Fruit fly (Drosophila melanogaster) whole organism, embryonic: ENCODE measurements around the gene Zip89B.

ENCODE experiments used
- CG11560 ChIP-seq: fragments of 200-800 bp; sonication (Bioruptor generic); IDR thresholded peaks from 3 replicates; pipeline ENCODE4 v1.3.6; 2022; ENCODE audit warnings: missing biosample characterization, missing genetic modification characterization
- CG13424 ChIP-seq: fragments of 200-800 bp; sonication (Bioruptor generic); optimal IDR thresholded peaks from 2 replicates; lab custom pipeline; 2019; ENCODE audit warnings: missing biosample characterization, mild to moderate bottlenecking, missing genetic modification characterization, moderate library complexity
- CG13894 ChIP-seq: fragments of 200-800 bp; sonication (Bioruptor generic); optimal IDR thresholded peaks from 3 replicates; lab custom pipeline; 2018; ENCODE audit warnings: missing biosample characterization, mild to moderate bottlenecking, missing genetic modification characterization, moderate library complexity
- CG1529 ChIP-seq: fragments of 200-800 bp; sonication (Bioruptor generic); optimal IDR thresholded peaks from 3 replicates; lab custom pipeline; 2018; ENCODE audit warnings: missing biosample characterization, missing genetic modification characterization
- CG15514 ChIP-seq: fragments of 200-800 bp; sonication (Bioruptor generic); optimal IDR thresholded peaks from 3 replicates; lab custom pipeline; 2017; ENCODE audit warnings: missing biosample characterization, missing genetic modification characterization, mild to moderate bottlenecking, moderate library complexity, missing genetic modification reagents
- CG15601 ChIP-seq: fragments of 200-800 bp; sonication (Bioruptor generic); optimal IDR thresholded peaks from 3 replicates; lab custom pipeline; 2019; ENCODE audit warnings: missing biosample characterization, mild to moderate bottlenecking, missing genetic modification characterization, moderate library complexity
- CG2129 ChIP-seq: fragments of 200-800 bp; sonication (Bioruptor generic); IDR thresholded peaks from 2 replicates; pipeline ENCODE4 v1.3.6; 2022; ENCODE audit warnings: missing biosample characterization, missing genetic modification characterization; ENCODE audit not compliant: partially characterized antibody
- CG31441 ChIP-seq: fragments of 200-800 bp; sonication (Bioruptor generic); IDR thresholded peaks from 2 replicates; pipeline ENCODE4 v1.3.6; 2022; ENCODE audit warnings: missing biosample characterization, missing genetic modification characterization
- CG32532 ChIP-seq: fragments of 200-800 bp; sonication (Bioruptor generic); IDR thresholded peaks from 2 replicates; pipeline ENCODE4 v1.3.6; 2022; ENCODE audit warnings: missing biosample characterization, missing genetic modification characterization
- CG32767 ChIP-seq: fragments of 200-800 bp; sonication (Bioruptor generic); IDR thresholded peaks from 2 replicates; pipeline ENCODE4 v1.3.6; 2022; ENCODE audit warnings: missing biosample characterization, missing genetic modification characterization
- CG4707 ChIP-seq: fragments of 200-800 bp; sonication (Bioruptor generic); optimal IDR thresholded peaks from 2 replicates; lab custom pipeline; 2018; ENCODE audit warnings: missing biosample characterization, mild to moderate bottlenecking, missing genetic modification characterization, moderate library complexity
- CG4730 ChIP-seq: fragments of 200-800 bp; sonication (Bioruptor generic); IDR thresholded peaks from 2 replicates; pipeline ENCODE4 v1.3.6; 2022; ENCODE audit warnings: missing biosample characterization, missing genetic modification characterization
- CG6654 ChIP-seq: fragments of 200-800 bp; sonication (Bioruptor generic); optimal IDR thresholded peaks from 2 replicates; lab custom pipeline; 2017; ENCODE audit warnings: missing biosample characterization, mild to moderate bottlenecking, missing genetic modification characterization
- CG8089 ChIP-seq: fragments of 200-800 bp; sonication (Bioruptor generic); optimal IDR thresholded peaks from 3 replicates; lab custom pipeline; 2016; ENCODE audit warnings: missing biosample characterization, missing genetic modification characterization
- CG8281 ChIP-seq: fragments of 200-800 bp; sonication (Bioruptor generic); optimal IDR thresholded peaks from 2 replicates; lab custom pipeline; 2018; ENCODE audit warnings: missing biosample characterization, mild to moderate bottlenecking, missing genetic modification characterization, moderate library complexity
- CG8388 ChIP-seq: fragments of 200-800 bp; sonication (Bioruptor generic); optimal IDR thresholded peaks from 2 replicates; lab custom pipeline; 2019; ENCODE audit warnings: missing biosample characterization, mild to moderate bottlenecking, missing genetic modification characterization, moderate library complexity
- CG9215 ChIP-seq: fragments of 200-800 bp; sonication (Bioruptor generic); IDR thresholded peaks from 2 replicates; pipeline ENCODE4 v1.3.6; 2022; ENCODE audit warnings: missing biosample characterization, missing genetic modification characterization
- CG9817 ChIP-seq: fragments of 200-800 bp; sonication (Bioruptor generic); optimal IDR thresholded peaks from 2 replicates; lab custom pipeline; 2018; ENCODE audit warnings: missing biosample characterization, mild to moderate bottlenecking, missing genetic modification characterization, moderate library complexity
- CTCF ChIP-seq: fragments of 200-800 bp; sonication (Bioruptor generic); optimal IDR thresholded peaks from 2 replicates; lab custom pipeline; 2017; ENCODE audit warnings: missing biosample characterization, mild to moderate bottlenecking, missing genetic modification characterization, moderate library complexity
- D19A ChIP-seq: fragments of 200-800 bp; optimal IDR thresholded peaks from 3 replicates; lab custom pipeline; 2019; ENCODE audit warnings: missing biosample characterization, mild to moderate bottlenecking, missing genetic modification characterization, moderate library complexity
- D19B ChIP-seq: fragments of 200-800 bp; sonication (Bioruptor generic); optimal IDR thresholded peaks from 2 replicates; lab custom pipeline; 2017; ENCODE audit warnings: missing biosample characterization, mild to moderate bottlenecking, missing genetic modification characterization
- Dp ChIP-seq: fragments of 200-800 bp; sonication (Bioruptor generic); optimal IDR thresholded peaks from 2 replicates; lab custom pipeline; 2018; ENCODE audit warnings: missing biosample characterization, mild to moderate bottlenecking, missing genetic modification characterization, moderate library complexity
- E2f2 ChIP-seq: fragments of 200-800 bp; sonication (Bioruptor generic); IDR thresholded peaks from 2 replicates; pipeline ENCODE4 v1.3.6; 2022; ENCODE audit warnings: missing biosample characterization, missing genetic modification characterization
- Hr78 ChIP-seq, 2 experiments: fragments of 200-800 bp in 1 of 2; fragments of >200 bp in 1 of 2; sonication (Bioruptor generic) in 1 of 2; optimal IDR thresholded peaks; 2 replicates each; lab custom pipeline; 2017 to 2019; ENCODE audit warnings: missing biosample characterization in 2 of 2, missing genetic modification characterization in 2 of 2, mild to moderate bottlenecking in 1 of 2, moderate library complexity in 1 of 2
- Med ChIP-seq: fragments of 200-800 bp; sonication (Bioruptor generic); peaks from one replicate; lab custom pipeline; 2016; ENCODE audit warnings: missing biosample characterization, missing genetic modification characterization, mild to moderate bottlenecking, inconsistent platforms, moderate library complexity
- Ravus ChIP-seq: fragments of 200-800 bp; sonication (Bioruptor generic); IDR thresholded peaks from 2 replicates; pipeline ENCODE4 v1.3.6; 2022; ENCODE audit warnings: missing biosample characterization, missing genetic modification characterization
- Rfx ChIP-seq: fragments of 200-800 bp; sonication (Bioruptor generic); IDR thresholded peaks from 2 replicates; pipeline ENCODE4 v1.3.6; 2022; ENCODE audit warnings: missing biosample characterization, missing genetic modification characterization
- Sox100B ChIP-seq: fragments of 200-800 bp; sonication (Bioruptor generic); optimal IDR thresholded peaks from 3 replicates; lab custom pipeline; 2018; ENCODE audit warnings: missing biosample characterization, mild to moderate bottlenecking, missing genetic modification characterization
- Sry-β ChIP-seq: fragments of 200-800 bp; sonication (Bioruptor generic); optimal IDR thresholded peaks from 2 replicates; lab custom pipeline; 2018; ENCODE audit warnings: missing biosample characterization, mild to moderate bottlenecking, missing genetic modification characterization, moderate library complexity
- Tbp ChIP-seq: fragments of >200 bp; optimal IDR thresholded peaks from 2 replicates; lab custom pipeline; 2018; ENCODE audit warnings: missing biosample characterization, missing genetic modification characterization
- Vsx1 ChIP-seq: fragments of 200-800 bp; sonication (Bioruptor generic); optimal IDR thresholded peaks from 2 replicates; lab custom pipeline; 2017; ENCODE audit warnings: missing biosample characterization, mild to moderate bottlenecking, missing genetic modification characterization, missing genetic modification reagents
- al ChIP-seq: fragments of 200-800 bp; sonication (Bioruptor generic); IDR thresholded peaks from 2 replicates; pipeline ENCODE4 v1.3.6; 2022; ENCODE audit warnings: missing biosample characterization, missing genetic modification characterization
- bigmax ChIP-seq: fragments of 200-800 bp; sonication (Bioruptor generic); optimal IDR thresholded peaks from 2 replicates; lab custom pipeline; 2018; ENCODE audit warnings: missing biosample characterization, mild to moderate bottlenecking, missing genetic modification characterization
- chm ChIP-seq: fragments of 200-800 bp; sonication (Bioruptor generic); IDR thresholded peaks from 2 replicates; pipeline ENCODE4 v1.3.6; 2022; ENCODE audit warnings: missing biosample characterization, missing genetic modification characterization
- dpn ChIP-seq, 2 experiments: fragments of 200-800 bp; sonication (Bioruptor generic); optimal IDR thresholded peaks; 3 replicates each; lab custom pipeline; 2016; ENCODE audit warnings: missing biosample characterization in 2 of 2, missing genetic modification characterization in 2 of 2
- grn ChIP-seq: fragments of 200-800 bp; sonication (Bioruptor generic); optimal IDR thresholded peaks from 3 replicates; lab custom pipeline; 2017; ENCODE audit warnings: missing biosample characterization, missing genetic modification characterization
- hbn ChIP-seq: fragments of 200-800 bp; sonication (Bioruptor generic); IDR thresholded peaks from 2 replicates; pipeline ENCODE4 v1.3.6; 2022; ENCODE audit warnings: missing biosample characterization, missing genetic modification characterization; ENCODE audit not compliant: partially characterized antibody
- ken ChIP-seq: fragments of 200-800 bp; sonication (Bioruptor generic); IDR thresholded peaks from 3 replicates; pipeline ENCODE4 v1.3.6; 2022; ENCODE audit warnings: missing biosample characterization, missing genetic modification characterization
- knrl ChIP-seq: fragments of 200-800 bp; sonication (Bioruptor generic); IDR thresholded peaks from 3 replicates; pipeline ENCODE4 v1.3.6; 2022; ENCODE audit warnings: missing biosample characterization, missing genetic modification characterization; ENCODE audit not compliant: partially characterized antibody
- nerfin-2 ChIP-seq: fragments of 200-800 bp; sonication (Bioruptor generic); IDR thresholded peaks from 2 replicates; pipeline ENCODE4 v1.3.6; 2022; ENCODE audit warnings: missing biosample characterization, missing genetic modification characterization; ENCODE audit not compliant: partially characterized antibody
- nom ChIP-seq: fragments of 200-800 bp; sonication (Bioruptor generic); optimal IDR thresholded peaks from 2 replicates; lab custom pipeline; 2017; ENCODE audit warnings: missing biosample characterization, missing genetic modification characterization, mild to moderate bottlenecking, moderate library complexity, missing genetic modification reagents
- org-1 ChIP-seq: fragments of 200-800 bp; sonication (Bioruptor generic); optimal IDR thresholded peaks from 2 replicates; lab custom pipeline; 2017; ENCODE audit warnings: missing biosample characterization, missing genetic modification characterization
- otp ChIP-seq: fragments of 200-800 bp; sonication (Bioruptor generic); IDR thresholded peaks from 3 replicates; pipeline ENCODE4, ENCODE4 v1.3.6; 2022; ENCODE audit warnings: missing biosample characterization, missing genetic modification characterization
- scrt ChIP-seq: fragments of 200-800 bp; sonication (Bioruptor generic); optimal IDR thresholded peaks from 2 replicates; lab custom pipeline; 2018; ENCODE audit warnings: missing biosample characterization, mild to moderate bottlenecking, missing genetic modification characterization, moderate library complexity
- sd ChIP-seq: fragments of 200-800 bp; sonication (Bioruptor generic); optimal IDR thresholded peaks from 3 replicates; lab custom pipeline; 2018; ENCODE audit warnings: missing biosample characterization, mild to moderate bottlenecking, missing genetic modification characterization, moderate library complexity
- ssp ChIP-seq: fragments of 200-800 bp; sonication (Bioruptor generic); IDR thresholded peaks from 2 replicates; pipeline ENCODE4 v1.3.6; 2022; ENCODE audit warnings: missing biosample characterization, missing genetic modification characterization
- sug ChIP-seq: fragments of 200-800 bp; optimal IDR thresholded peaks from 2 replicates; lab custom pipeline; 2019; ENCODE audit warnings: missing biosample characterization, mild to moderate bottlenecking, missing genetic modification characterization, moderate library complexity
- tap ChIP-seq: fragments of 200-800 bp; optimal IDR thresholded peaks from 3 replicates; lab custom pipeline; 2019; ENCODE audit warnings: missing biosample characterization, mild to moderate bottlenecking, missing genetic modification characterization, moderate library complexity

Zip89B gene

DNA sequence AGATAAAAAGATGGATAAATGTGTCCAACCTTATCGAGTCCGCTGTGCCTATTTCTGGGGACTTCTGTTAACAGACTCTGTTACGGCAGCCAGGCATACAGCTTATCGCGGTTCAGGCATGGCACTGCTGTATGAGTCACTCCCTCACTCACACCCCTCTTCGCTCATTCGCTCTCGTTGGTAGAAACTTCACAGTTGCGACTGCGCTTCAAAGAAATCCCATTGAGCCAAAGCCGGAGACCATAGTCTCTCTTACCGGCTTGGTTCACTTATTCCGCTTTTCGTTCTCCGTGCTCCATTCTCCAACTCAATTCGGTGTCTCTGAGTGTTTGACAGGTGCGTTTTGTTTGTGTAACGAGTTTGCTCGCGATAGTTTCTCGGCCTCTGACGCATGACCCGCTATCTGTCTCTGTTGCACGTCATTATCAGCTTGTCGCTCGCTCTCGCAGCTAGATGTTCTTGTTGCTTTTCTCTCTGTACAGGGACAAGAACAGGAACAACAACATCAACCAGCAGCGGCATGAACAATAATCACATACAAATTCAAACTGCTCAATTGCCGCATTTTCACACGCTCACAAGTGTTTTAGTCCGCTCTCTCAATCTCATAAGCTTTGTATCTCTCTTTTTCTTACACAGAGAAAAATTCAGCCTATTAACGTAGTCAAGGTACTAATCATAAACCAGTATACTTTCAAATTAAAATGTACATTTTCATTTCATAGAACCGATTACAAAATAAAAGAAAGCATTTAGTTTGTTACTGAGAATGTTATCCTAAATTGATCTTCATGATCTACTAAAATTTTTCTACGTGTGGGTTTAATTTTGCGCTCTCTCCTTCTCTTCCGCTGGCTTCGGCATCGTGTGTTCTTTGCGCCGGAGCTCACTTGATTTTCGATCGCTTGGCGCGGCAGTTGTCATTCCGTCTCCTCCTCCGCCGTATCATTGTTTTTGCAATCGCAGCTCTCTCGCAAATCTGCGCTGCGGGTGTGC is 25.3 kb upstream of the Zip89B start (continued):
- peak; percentile 99 for TF ChIP-seq Sox100B (GFP tag; lab: Kevin White, UChicago)
- TF ChIP-seq nom (GFP tag; lab: Kevin White, UChicago): peak; percentile 98
- peak; percentile 99 for TF ChIP-seq ken (GFP tag; lab: Robert Waterston, UW)
- TF ChIP-seq CG13424 (tag; lab: Kevin White, UChicago): peak; percentile 100
- TF ChIP-seq Hr78 (GFP tag; optimal IDR thresholded peaks at IDR 0.05; lab: Kevin White, UChicago): peak in 1 of 2 experiments; percentile 98
- peak; percentile 94 for TF ChIP-seq ssp (GFP tag; lab: Robert Waterston, UW)
- peak; percentile 97 for TF ChIP-seq Vsx1 (GFP tag; lab: Kevin White, UChicago)
- TF ChIP-seq CG11560 (tag; lab: Robert Waterston, UW): peak; percentile 89; the same call in 2 of the 3 replicates
- peak; percentile 99 for TF ChIP-seq CG9817 (tag; lab: Kevin White, UChicago)
- TF ChIP-seq Rfx: peak; percentile 99
- peak; percentile 100 for TF ChIP-seq dpn (GFP tag; optimal IDR thresholded peaks at IDR 0.05; lab: Kevin White, UChicago)
- TF ChIP-seq Dp (GFP tag; lab: Kevin White, UChicago): peak; percentile 41
- peak; percentile 97 for TF ChIP-seq CG4707 (GFP tag; lab: Kevin White, UChicago)
- TF ChIP-seq grn (GFP tag; lab: Kevin White, UChicago): peak; percentile 93
- TF ChIP-seq CG4730 (GFP tag; lab: Robert Waterston, UW): peak; percentile 99
- TF ChIP-seq sug: peak; percentile 98
- peak; percentile 98 for TF ChIP-seq scrt
- peak; percentile 99 for TF ChIP-seq al (GFP tag; lab: Robert Waterston, UW)
- TF ChIP-seq Med (GFP tag; lab: Kevin White, UChicago): peak; percentile 100
- peak; percentile 95 for TF ChIP-seq CG8281 (tag; lab: Kevin White, UChicago)
- TF ChIP-seq sd (tag; lab: Kevin White, UChicago): peak; percentile 98
- TF ChIP-seq CG13894 (tag; lab: Kevin White, UChicago): peak; percentile 99
- peak; percentile 98 for TF ChIP-seq Ravus
- peak; percentile 99 for TF ChIP-seq org-1 (GFP tag; lab: Kevin White, UChicago)
- peak; percentile 99 for TF ChIP-seq CG1529 (GFP tag; lab: Kevin White, UChicago)
- peak; percentile 94 for TF ChIP-seq E2f2
- no peak for TF ChIP-seq knrl (GFP tag; lab: Robert Waterston, UW)
- TF ChIP-seq D19A (tag; lab: Kevin White, UChicago): peak; percentile 98
- peak; percentile 99 for TF ChIP-seq CG32532 (GFP tag; lab: Robert Waterston, UW)
- TF ChIP-seq CG9215 (GFP tag; lab: Robert Waterston, UW): peak; percentile 98
- peak; percentile 100 for TF ChIP-seq tap (tag; lab: Kevin White, UChicago)
- peak; percentile 72 for TF ChIP-seq CTCF
- TF ChIP-seq CG15514: peak; percentile 94
- TF ChIP-seq CG8089: peak; percentile 99
- TF ChIP-seq CG8388 (GFP tag; lab: Kevin White, UChicago): peak; percentile 99
- peak; percentile 75 for TF ChIP-seq bigmax (GFP tag; lab: Kevin White, UChicago)
- TF ChIP-seq D19B: peak; percentile 94
- 0 out of 2 replicates have a peak, but pooled peaks have one; percentile 28 for TF ChIP-seq nerfin-2 (GFP tag; lab: Robert Waterston, UW)
- TF ChIP-seq Tbp (GFP tag; lab: Kevin White, UChicago): no peak
- TF ChIP-seq chm: peak; percentile 99
- TF ChIP-seq CG2129: no peak
- TF ChIP-seq CG32767 (GFP tag; lab: Robert Waterston, UW): peak; percentile 100
- peak; percentile 99 for TF ChIP-seq CG15601 (tag; lab: Kevin White, UChicago)
- TF ChIP-seq CG31441 (GFP tag; lab: Robert Waterston, UW): peak; percentile 100
- peak; percentile 66 for TF ChIP-seq Sry-β (GFP tag; lab: Kevin White, UChicago)
- TF ChIP-seq hbn (GFP tag; lab: Robert Waterston, UW): no peak
- peak; percentile 79 for TF ChIP-seq CG6654
- TF ChIP-seq otp: peak; percentile 99
